Worm (Caenorhabditis elegans): ENCODE measurements around the gene jmjd-1.1.

jmjd-1.1 gene

DNA sequence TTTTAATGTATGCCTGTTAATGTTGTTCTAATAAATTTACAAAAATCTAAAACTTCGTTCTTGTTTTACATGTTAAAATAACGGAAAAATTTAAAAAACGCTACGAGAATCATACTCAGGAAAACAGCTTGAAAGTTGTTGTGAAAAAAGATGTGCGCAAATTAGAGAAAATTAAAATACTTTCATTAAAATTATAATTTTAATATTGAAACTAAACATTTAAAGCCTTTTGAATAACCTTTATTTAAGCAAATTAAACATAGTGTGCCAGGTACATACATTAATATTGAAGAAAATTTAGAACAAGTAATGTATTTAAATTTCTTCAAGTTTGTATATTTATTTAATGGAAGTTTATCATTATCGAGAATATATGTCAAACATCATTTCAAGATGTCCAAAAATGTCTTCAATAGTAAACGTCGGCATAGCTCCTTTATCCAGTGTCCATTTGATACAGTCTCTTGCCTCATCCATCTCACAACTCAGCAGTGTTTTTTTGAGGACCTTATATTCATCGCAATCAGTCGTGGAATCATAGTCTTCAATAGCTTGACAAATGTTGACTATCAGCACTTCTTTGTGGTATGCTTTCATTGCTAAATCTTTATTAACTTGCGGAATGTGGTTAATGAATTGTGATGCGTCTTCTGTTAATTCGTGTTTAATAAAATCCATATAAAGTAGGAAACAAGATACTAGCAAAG is 44.4 kb upstream of the jmjd-1.1 start (continued):
- peak in 1 of 2 experiments; percentile 89 for TF ChIP-seq lsy-2 (tag; optimal IDR thresholded peaks at IDR 0.05)
- no peak for TF ChIP-seq nhr-84 (tag; optimal IDR thresholded peaks at IDR 0.05)
- no peak for TF ChIP-seq xbp-1 (tag; optimal IDR thresholded peaks at IDR 0.05)
- peak; percentile 15 for TF ChIP-seq irx-1 (tag; optimal IDR thresholded peaks at IDR 0.05)
- TF ChIP-seq nhr-47 (tag; optimal IDR thresholded peaks at IDR 0.05) = no peak
- no peak for TF ChIP-seq efl-3 (GFP tag; optimal IDR thresholded peaks at IDR 0.05)
- TF ChIP-seq vab-15 (tag; optimal IDR thresholded peaks at IDR 0.05) = no peak
- peak; percentile 41 for TF ChIP-seq egl-13 (tag; optimal IDR thresholded peaks at IDR 0.05)
- TF ChIP-seq ceh-63 (GFP tag; optimal IDR thresholded peaks at IDR 0.05) = no peak
- no peak for TF ChIP-seq C04F5.9 (tag; optimal IDR thresholded peaks at IDR 0.05)

- TF ChIP-seq lin-35 (GFP tag; optimal IDR thresholded peaks at IDR 0.05) = no peak
- TF ChIP-seq ceh-8 (GFP tag; optimal IDR thresholded peaks at IDR 0.05) = peak; percentile 75
Observed at ce11 chrII:11765506-11766152, 40.7 kb upstream of the jmjd-1.1 start.

DNA sequence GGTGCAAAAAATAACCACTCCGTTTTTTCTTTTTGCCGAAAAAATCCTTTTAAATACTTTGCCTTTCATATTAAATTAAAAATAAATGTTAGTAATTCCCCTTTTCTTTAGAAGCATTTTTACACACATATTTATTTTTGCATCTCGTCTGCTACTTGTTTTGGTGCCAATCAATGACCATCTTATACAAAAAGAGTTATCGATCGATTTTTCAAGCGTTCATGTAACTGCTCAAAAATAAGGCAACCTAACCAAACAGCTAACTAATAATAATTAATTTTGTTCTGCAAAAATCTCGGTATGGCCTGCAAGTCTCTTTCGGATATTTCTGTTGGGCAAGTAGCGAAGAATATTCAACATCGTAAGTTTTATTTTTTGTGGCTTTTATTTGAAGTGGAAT is 39.9 kb upstream of the jmjd-1.1 start, which contains the start of gene F44E5.2:
TSS of gene F44E5.2 (plus strand) at position 301 of the 400 bp plus-strand sequence.
- TF ChIP-seq C16A3.4 (tag; optimal IDR thresholded peaks at IDR 0.05) = no peak
- no peak for TF ChIP-seq mef-2 (tag; optimal IDR thresholded peaks at IDR 0.05)
- no peak for TF ChIP-seq ztf-11 (tag; optimal IDR thresholded peaks at IDR 0.05)

DNA sequence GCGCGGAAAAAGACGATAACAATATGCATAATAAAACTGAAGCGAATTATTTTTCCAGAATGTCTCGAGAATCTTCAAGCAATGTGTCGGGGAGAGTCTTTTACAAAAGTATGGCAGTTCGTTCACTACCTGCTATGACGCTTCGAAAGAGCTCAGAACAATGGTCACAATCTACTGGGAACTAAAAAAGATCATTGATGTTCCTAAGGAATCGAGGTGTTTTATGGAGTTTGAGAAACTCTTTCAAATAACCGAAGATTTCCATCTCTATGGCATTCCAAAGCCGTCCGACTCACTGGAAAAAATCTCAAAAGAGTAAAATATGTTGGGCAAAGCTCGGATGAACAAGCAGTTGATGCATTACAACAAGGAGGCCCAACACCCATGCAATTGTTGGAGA is 34.0 kb upstream of the jmjd-1.1 start, which contains the start of gene F44E5.15:
TSS of gene F44E5.15 (plus strand) at position 301 of the 400 bp plus-strand sequence.
- TF ChIP-seq swsn-7 (tag; optimal IDR thresholded peaks at IDR 0.05) (no peak), efl-1 (optimal IDR thresholded peaks at IDR 0.05) (no peak), efl-1 (GFP tag; optimal IDR thresholded peaks at IDR 0.05 in 1 of 2) (peak in 1 of 2 experiments; percentile 76)

- TF ChIP-seq nhr-85 (tag) (peak; percentile 18), irx-1 (tag; optimal IDR thresholded peaks at IDR 0.05) (no peak), mab-9 (GFP tag; IDR thresholded peaks at IDR 0.05) (no peak), elt-2 (tag; optimal IDR thresholded peaks at IDR 0.05) (no peak), efl-1 (optimal IDR thresholded peaks at IDR 0.05) (no peak), efl-1 (GFP tag; optimal IDR thresholded peaks at IDR 0.05 in 1 of 2) (peak in 1 of 2 experiments; percentile 92)
Observed at ce11 chrII:11774218-11774617, 32.1 kb upstream of the jmjd-1.1 start, which contains the start of gene F44E5.1. F44E5.1 (minus strand) TSS chrII:11774559.

ce11 chrII:11777893-11778480 is 28.4 kb upstream of the jmjd-1.1 start, which contains the start of the genes patr-1 and dna-2:
patr-1 (minus strand) TSS chrII:11777943.
dna-2 (plus strand) TSS chrII:11778430.
- TF ChIP-seq blmp-1 (tag; optimal IDR thresholded peaks at IDR 0.05) (peak; percentile 52), nhr-90 (tag; optimal IDR thresholded peaks at IDR 0.05; ENCODE audit: poor library complexity) (no peak), lir-3 (tag; optimal IDR thresholded peaks at IDR 0.05; ENCODE audit: poor library complexity) (no peak), jun-1 (tag; optimal IDR thresholded peaks at IDR 0.05) (no peak), C34B4.2 (tag; optimal IDR thresholded peaks at IDR 0.05) (no peak), mab-9 (GFP tag; IDR thresholded peaks at IDR 0.05) (no peak), isw-1 (GFP tag; IDR thresholded peaks at IDR 0.05) (peak; percentile 67), efl-1 (optimal IDR thresholded peaks at IDR 0.05) (peak; percentile 81 to 93), efl-1 (GFP tag; optimal IDR thresholded peaks at IDR 0.05 in 1 of 2) (peak; percentile 92 to 99), nhr-237 (tag; optimal IDR thresholded peaks at IDR 0.05) (no peak), tlp-1 (tag; optimal IDR thresholded peaks at IDR 0.05) (no peak), fkh-8 (tag; optimal IDR thresholded peaks at IDR 0.05) (peak; percentile 21), lin-14 (GFP tag; optimal IDR thresholded peaks at IDR 0.05) (peak; percentile 57), ztf-11 (tag; optimal IDR thresholded peaks at IDR 0.05) (no peak), elt-3 (tag; optimal IDR thresholded peaks at IDR 0.05) (peak in 1 of 6 experiments; percentile 18), nhr-12 (tag; optimal IDR thresholded peaks at IDR 0.05) (no peak), vab-15 (tag; optimal IDR thresholded peaks at IDR 0.05) (no peak), ceh-82 (tag; optimal IDR thresholded peaks at IDR 0.05) (peak in 2 of 3 experiments; percentile 60 to 79), unc-30 (tag; optimal IDR thresholded peaks at IDR 0.05) (no peak), irx-1 (tag; optimal IDR thresholded peaks at IDR 0.05) (peak; percentile 14), snpc-4 (tag; optimal IDR thresholded peaks at IDR 0.05) (peak; percentile 16), nhr-76 (tag; optimal IDR thresholded peaks at IDR 0.05) (no peak), efl-3 (GFP tag; optimal IDR thresholded peaks at IDR 0.05) (no peak), dpl-1 (GFP tag; optimal IDR thresholded peaks at IDR 0.05) (peak; percentile 86 to 91 (median 90)), lin-35 (GFP tag; optimal IDR thresholded peaks at IDR 0.05) (peak; percentile 86 to 96)
